Worm (Caenorhabditis elegans): ENCODE data around the gene glt-3.

DNA sequence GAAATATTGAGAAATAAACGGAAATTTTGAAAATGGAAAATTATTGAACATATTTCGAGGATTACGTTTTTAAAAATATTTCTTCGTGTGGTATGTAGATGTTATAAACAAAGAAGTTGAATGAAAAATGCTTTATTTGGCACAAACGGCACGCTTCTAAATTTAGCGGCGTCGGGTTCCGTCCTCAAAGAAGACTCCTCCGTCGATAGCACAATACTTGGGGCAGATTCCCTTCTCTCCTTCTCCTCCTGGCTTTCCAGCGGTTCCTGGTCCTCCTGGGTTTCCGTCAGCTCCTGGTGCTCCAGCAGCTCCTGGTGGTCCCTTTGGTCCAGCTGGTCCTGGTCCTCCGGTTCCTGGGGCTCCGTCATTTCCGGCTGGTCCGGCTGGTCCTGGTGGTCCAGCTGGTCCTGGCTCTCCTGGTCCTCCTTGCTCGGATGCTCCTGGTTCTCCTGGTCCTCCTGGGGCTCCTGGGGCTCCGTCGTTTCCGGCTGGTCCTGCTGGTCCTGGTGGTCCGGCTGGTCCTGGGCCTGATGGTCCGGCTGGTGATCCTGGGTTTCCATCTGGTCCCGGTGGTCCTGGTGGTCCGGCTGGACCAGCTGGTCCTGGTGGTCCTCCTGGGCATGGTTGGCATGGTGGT, 45.6 kb upstream of the glt-3 start, which contains the start of gene W01B6.8:
- TF ChIP-seq ama-1 (optimal IDR thresholded peaks at IDR 0.05) (no peak), unc-62 (GFP tag; optimal IDR thresholded peaks at IDR 0.05) (no peak), ceh-82 (tag; optimal IDR thresholded peaks at IDR 0.05) (no peak), ceh-28 (tag; optimal IDR thresholded peaks at IDR 0.05) (no peak)
